Worm (Caenorhabditis elegans) whole organism, L3 larva: Measurements from ENCODE around the gene D2045.5.
A peak's percentile ranks its signal among the peaks of the same experiment; 100 is the strongest.
"Not testable (repeated sequence)": the region's sequence is repeated elsewhere in the genome, so short reads cannot be mapped to it uniquely, and the experiment has no call there.

Experiments
- ZK546.5 ChIP-seq: sonication (generic microtip); optimal IDR thresholded peaks from 2 replicates; lab custom pipeline; 2017; ENCODE audit warnings: missing biosample characterization, missing genetic modification characterization
- ceh-16 ChIP-seq: sonication (generic microtip); optimal IDR thresholded peaks from 2 replicates; lab custom pipeline; 2017; ENCODE audit warnings: missing biosample characterization, missing genetic modification characterization
- egl-27 ChIP-seq: sonication (generic microtip); optimal IDR thresholded peaks from 4 replicates; lab custom pipeline; 2017; ENCODE audit warnings: missing biosample characterization, missing genetic modification reagents, missing genetic modification characterization
- jun-1 ChIP-seq: fragments of 150-350 bp; optimal IDR thresholded peaks from 2 replicates; lab custom pipeline; 2014; ENCODE audit warnings: missing biosample characterization, missing genetic modification reagents, missing genetic modification characterization
- lin-39 ChIP-seq: fragments of 150-350 bp; optimal IDR thresholded peaks from 2 replicates; lab custom pipeline; 2018; ENCODE audit warnings: missing biosample characterization, missing genetic modification reagents, missing genetic modification characterization
- mml-1 ChIP-seq: fragments of 150-350 bp; sonication (generic microtip); optimal IDR thresholded peaks from 3 replicates; lab custom pipeline; 2014; ENCODE audit warnings: missing biosample characterization, missing genetic modification characterization
- nhr-237 ChIP-seq: fragments of 150-350 bp; optimal IDR thresholded peaks from 2 replicates; lab custom pipeline; 2014; ENCODE audit warnings: missing biosample characterization, missing genetic modification characterization
- pqm-1 ChIP-seq: fragments of 150-350 bp; optimal IDR thresholded peaks from 2 replicates; lab custom pipeline; 2017; ENCODE audit warnings: missing biosample characterization, missing genetic modification characterization, inconsistent platforms
- snpc-4 ChIP-seq: fragments of 150-350 bp; optimal IDR thresholded peaks from 2 replicates; lab custom pipeline; 2014; ENCODE audit warnings: missing biosample characterization, missing genetic modification characterization
- unc-39 ChIP-seq: sonication (generic microtip); optimal IDR thresholded peaks from 4 replicates; lab custom pipeline; 2017; ENCODE audit warnings: missing biosample characterization, missing genetic modification characterization

ce11 chrIII:10435938-10436842 is 33.2 kb downstream of the D2045.5 start, which contains the start of the genes smrd-1 and enu-3.1:
- TF ChIP-seq lin-39 (peak; percentile 29), pqm-1 (tag; lab: Kevin White, UChicago) (peak; percentile 0)
- not testable (repeated sequence) for TF ChIP-seq egl-27 (tag; lab: Kevin White, UChicago); nhr-237 (tag; lab: Kevin White, UChicago); ceh-16 (tag; lab: Kevin White, UChicago); snpc-4; mml-1 (tag; lab: Kevin White, UChicago); jun-1; unc-39 (tag; lab: Kevin White, UChicago); ZK546.5 (tag; lab: Kevin White, UChicago)
